Fruit fly (Drosophila melanogaster): ENCODE data around the gene CG17065.

The CG17065 gene

dm6 chrX:20251069-20251468 is 5.9 kb downstream of the CG17065 start, which contains the start of the genes CG17068 and Rab10 (continued):
- TF ChIP-seq dysf (GFP tag; IDR thresholded peaks at IDR 0.05) (no peak), CG12391 (tag; optimal IDR thresholded peaks at IDR 0.05) (peak; percentile 31), zen2 (GFP tag; IDR thresholded peaks at IDR 0.05; ENCODE audit: partially characterized antibody) (peak; percentile 91), Deaf1 (tag; optimal IDR thresholded peaks at IDR 0.05) (no peak), BEAF-32 (GFP tag; optimal IDR thresholded peaks at IDR 0.05) (peak; percentile 95), HHEX (GFP tag; optimal IDR thresholded peaks at IDR 0.05) (no peak), Fer1 (GFP tag; optimal IDR thresholded peaks at IDR 0.05) (no peak), hb (GFP tag; IDR thresholded peaks at IDR 0.05; ENCODE audit: partially characterized antibody) (peak; percentile 93; the same call in 2 of the 3 replicates), CG11398 (GFP tag; optimal IDR thresholded peaks at IDR 0.05) (no peak), Eip74EF (GFP tag; optimal IDR thresholded peaks at IDR 0.05) (no peak), ab (GFP tag; optimal IDR thresholded peaks at IDR 0.05) (no peak), scrt (GFP tag; optimal IDR thresholded peaks at IDR 0.05) (peak; percentile 0), danr (GFP tag; IDR thresholded peaks at IDR 0.05) (0 out of 2 replicates have a peak, but pooled peaks have one; percentile 9), eyg (GFP tag; optimal IDR thresholded peaks at IDR 0.05) (no peak), CG6654 (GFP tag; optimal IDR thresholded peaks at IDR 0.05) (no peak), CG14014 (GFP tag; IDR thresholded peaks at IDR 0.05) (no peak), Ptx1 (GFP tag; IDR thresholded peaks at IDR 0.05) (0 out of 2 replicates have a peak, but pooled peaks have one; percentile 22), fd96Cb (tag; optimal IDR thresholded peaks at IDR 0.05) (no peak), run (tag; optimal IDR thresholded peaks at IDR 0.05) (no peak), Nf-YC (tag; optimal IDR thresholded peaks at IDR 0.05) (no peak), ato (GFP tag; IDR thresholded peaks at IDR 0.05; ENCODE audit: partially characterized antibody) (peak; percentile 57), Xrp1 (GFP tag; IDR thresholded peaks at IDR 0.05) (no peak), toy (GFP tag; IDR thresholded peaks at IDR 0.05) (no peak), CG11085 (GFP tag; IDR thresholded peaks at IDR 0.05) (no peak), CG18011 (GFP tag; optimal IDR thresholded peaks at IDR 0.05) (no peak), CG31224 (GFP tag; IDR thresholded peaks at IDR 0.05) (no peak), CG9932 (GFP tag; IDR thresholded peaks at IDR 0.05) (peak; percentile 27; the same call in 1 of the 2 replicates), hth (optimal IDR thresholded peaks at IDR 0.05) (no peak), Taf1 (GFP tag; IDR thresholded peaks at IDR 0.05) (no peak), corto (GFP tag; optimal IDR thresholded peaks at IDR 0.05) (no peak), tna (GFP tag; IDR thresholded peaks at IDR 0.05; ENCODE audit: partially characterized antibody) (peak; percentile 84), Myb (GFP tag; optimal IDR thresholded peaks at IDR 0.05) (peak; percentile 22), hbn (GFP tag; IDR thresholded peaks at IDR 0.05; ENCODE audit: partially characterized antibody) (peak; percentile 93), CG14710 (tag; optimal IDR thresholded peaks at IDR 0.05) (peak; percentile 68), bsh (GFP tag; optimal IDR thresholded peaks at IDR 0.05) (no peak), Scr (GFP tag; IDR thresholded peaks at IDR 0.05; ENCODE audit: partially characterized antibody) (peak; percentile 93), Usf (GFP tag; optimal IDR thresholded peaks at IDR 0.05) (no peak), E2f1 (GFP tag; IDR thresholded peaks at IDR 0.05) (no peak), HLH4C (GFP tag; IDR thresholded peaks at IDR 0.05; ENCODE audit: partially characterized antibody) (peak; percentile 95), schlank (tag; optimal IDR thresholded peaks at IDR 0.05) (no peak), CG14667 (GFP tag; IDR thresholded peaks at IDR 0.05) (no peak), hkb (optimal IDR thresholded peaks at IDR 0.05) (no peak), hkb (GFP tag; IDR thresholded peaks at IDR 0.05) (no peak), Neu2 (GFP tag; optimal IDR thresholded peaks at IDR 0.05; ENCODE audit: borderline replicate concordance) (no peak), CG17829 (tag; optimal IDR thresholded peaks at IDR 0.05) (peak; percentile 13), CG42726 (GFP tag; IDR thresholded peaks at IDR 0.05; ENCODE audit: partially characterized antibody) (peak; percentile 74), stwl (tag; optimal IDR thresholded peaks at IDR 0.05) (peak; percentile 43), cad (GFP tag; optimal IDR thresholded peaks at IDR 0.05) (no peak), CG13775 (GFP tag; optimal IDR thresholded peaks at IDR 0.05) (peak; percentile 7), jigr1 (GFP tag; IDR thresholded peaks at IDR 0.05) (no peak)

All from whole organism, embryonic.